Worm (Caenorhabditis elegans): Measurements from ENCODE around the gene pvf-1.
A peak's percentile ranks its signal among the peaks of the same experiment; 100 is the strongest.

- TF ChIP-seq ama-1 (optimal IDR thresholded peaks at IDR 0.05): no peak
- no peak for TF ChIP-seq hmg-4 (GFP tag; optimal IDR thresholded peaks at IDR 0.05)
- no peak for TF ChIP-seq ets-7 (tag; optimal IDR thresholded peaks at IDR 0.05)
- no peak for TF ChIP-seq B0310.2 (tag; optimal IDR thresholded peaks at IDR 0.05)
- no peak for TF ChIP-seq scrt-1 (GFP tag; IDR thresholded peaks at IDR 0.05)
- no peak for TF ChIP-seq hmbx-1 (tag; optimal IDR thresholded peaks at IDR 0.05)
- TF ChIP-seq flt-1 (GFP tag; IDR thresholded peaks at IDR 0.05): no peak
- TF ChIP-seq tbx-37 (GFP tag; conservative IDR thresholded peaks at IDR 0.05): no peak
- TF ChIP-seq sea-1 (GFP tag; conservative IDR thresholded peaks at IDR 0.05): no peak
- TF ChIP-seq ceh-36 (tag; optimal IDR thresholded peaks at IDR 0.05): peak; percentile 83
- TF ChIP-seq pes-1 (GFP tag; IDR thresholded peaks at IDR 0.05): no peak
- TF ChIP-seq F13C5.2 (tag; optimal IDR thresholded peaks at IDR 0.05): no peak
- TF ChIP-seq aly-1 (tag; optimal IDR thresholded peaks at IDR 0.05): no peak
Observed at ce11 chrIII:1856175-1856574, 32.1 kb upstream of the pvf-1 start.

Measured in whole organism, early embryonic.